Worm (Caenorhabditis elegans) whole organism, L4 larva: Measurements from ENCODE around the gene C07A9.10.

ENCODE experiments used
- Y48G9A.11 ChIP-seq: fragments of 200-800 bp; sonication (Bioruptor generic); IDR thresholded peaks from 2 replicates; pipeline ENCODE4 v1.3.6; 2022; ENCODE audit warnings: missing genetic modification reagents, missing genetic modification characterization, missing compliant biosample characterization
- aha-1 ChIP-seq: fragments of 150-350 bp; peaks from one replicate; lab custom pipeline; 2014; ENCODE audit warnings: missing biosample characterization, missing genetic modification characterization
- aly-2 ChIP-seq: sonication (generic microtip); optimal IDR thresholded peaks from 2 replicates; lab custom pipeline; 2018; ENCODE audit warnings: missing biosample characterization, missing genetic modification characterization
- ceh-20 ChIP-seq: fragments of 200-800 bp; sonication (Bioruptor generic); IDR thresholded peaks from 2 replicates; pipeline ENCODE4 v1.3.6; 2022; ENCODE audit warnings: missing genetic modification reagents, missing genetic modification characterization, missing compliant biosample characterization
- ctbp-1 ChIP-seq: fragments of 200-800 bp; sonication (Bioruptor generic); IDR thresholded peaks from 2 replicates; pipeline ENCODE4 v1.3.6; 2022; ENCODE audit warnings: missing genetic modification reagents, missing genetic modification characterization, missing compliant biosample characterization
- daf-16 ChIP-seq, 3 experiments: sonication (generic microtip); optimal IDR thresholded peaks; 2 replicates each; lab custom pipeline; 2016 to 2017; ENCODE audit warnings: missing genetic modification characterization in 3 of 3, missing genetic modification reagents in 3 of 3, mild to moderate bottlenecking in 2 of 3, missing compliant biosample characterization in 2 of 3, missing biosample characterization in 1 of 3, moderate library complexity in 1 of 3
- daf-19 ChIP-seq: fragments of 200-800 bp; sonication (Bioruptor generic); conservative IDR thresholded peaks from 2 replicates; pipeline ENCODE4 v1.3.6; 2022; ENCODE audit warnings: missing genetic modification characterization, missing compliant biosample characterization
- daf-8 ChIP-seq: fragments of 200-800 bp; sonication (Bioruptor generic); IDR thresholded peaks from 2 replicates; pipeline ENCODE4 v1.3.6; 2022; ENCODE audit warnings: missing genetic modification characterization, missing compliant biosample characterization
- dmd-6 ChIP-seq: fragments of 200-800 bp; sonication (Bioruptor generic); IDR thresholded peaks from 2 replicates; pipeline ENCODE4 v1.3.6; 2022; ENCODE audit warnings: missing genetic modification reagents, missing genetic modification characterization, missing compliant biosample characterization
- dpl-1 ChIP-seq: fragments of 150-350 bp; optimal IDR thresholded peaks from 2 replicates; lab custom pipeline; 2014; ENCODE audit warnings: missing biosample characterization, missing genetic modification reagents, missing genetic modification characterization
- dve-1 ChIP-seq: sonication (generic microtip); optimal IDR thresholded peaks from 2 replicates; lab custom pipeline; 2017; ENCODE audit warnings: antibody characterized with exemption, mild to moderate bottlenecking, missing genetic modification characterization, missing compliant biosample characterization; ENCODE audit not compliant: insufficient read depth
- hlh-11 ChIP-seq: fragments of 200-800 bp; sonication (Bioruptor generic); optimal IDR thresholded peaks from 2 replicates; lab custom pipeline; 2018; ENCODE audit warnings: mild to moderate bottlenecking, missing genetic modification characterization, missing compliant biosample characterization
- hlh-30 ChIP-seq: sonication (generic microtip); optimal IDR thresholded peaks from 2 replicates; lab custom pipeline; 2017; ENCODE audit warnings: antibody characterized with exemption, mild to moderate bottlenecking, missing genetic modification characterization, missing compliant biosample characterization; ENCODE audit not compliant: insufficient read depth
- hmg-1.1 ChIP-seq: fragments of 200-800 bp; sonication (Bioruptor generic); IDR thresholded peaks from 2 replicates; pipeline ENCODE4 v1.3.6; 2022; ENCODE audit warnings: missing genetic modification reagents, missing genetic modification characterization, missing compliant biosample characterization
- lin-1 ChIP-seq: fragments of 200-800 bp; sonication (Bioruptor generic); IDR thresholded peaks from 2 replicates; pipeline ENCODE4 v1.3.6; 2022; ENCODE audit warnings: missing genetic modification reagents, missing genetic modification characterization, missing compliant biosample characterization
- lsy-2 ChIP-seq, 2 experiments: fragments of 150-350 bp in 1 of 2; sonication (generic microtip) in 1 of 2; optimal IDR thresholded peaks; 2 replicates each; lab custom pipeline; 2014 to 2017; ENCODE audit warnings: missing biosample characterization in 2 of 2, missing genetic modification characterization in 2 of 2
- mdl-1 ChIP-seq, 2 experiments: fragments of 150-350 bp in 1 of 2; sonication (generic microtip) in 1 of 2; optimal IDR thresholded peaks; 2 replicates each; lab custom pipeline; 2014 to 2017; ENCODE audit warnings: missing biosample characterization in 2 of 2, missing genetic modification characterization in 2 of 2
- mdt-29 ChIP-seq: fragments of 200-800 bp; sonication (Bioruptor generic); IDR thresholded peaks from 2 replicates; pipeline ENCODE4 v1.3.6; 2022; ENCODE audit warnings: missing genetic modification reagents, missing genetic modification characterization, missing compliant biosample characterization
- mep-1 ChIP-seq: fragments of 150-350 bp; sonication (generic microtip); optimal IDR thresholded peaks from 3 replicates; lab custom pipeline; 2014; ENCODE audit warnings: missing biosample characterization, missing genetic modification characterization
- mes-2 ChIP-seq: sonication (generic microtip); optimal IDR thresholded peaks from 2 replicates; lab custom pipeline; 2016; ENCODE audit warnings: missing genotype, mild to moderate bottlenecking, missing genetic modification characterization, missing compliant biosample characterization; ENCODE audit not compliant: poor library complexity, severe bottlenecking
- mxl-2 ChIP-seq: fragments of 200-800 bp; sonication (Bioruptor generic); conservative IDR thresholded peaks from 2 replicates; pipeline ENCODE4 v1.3.6; 2022; ENCODE audit warnings: missing genetic modification reagents, missing genetic modification characterization, missing compliant biosample characterization
- mxl-3 ChIP-seq: fragments of 200-800 bp; sonication (Bioruptor generic); optimal IDR thresholded peaks from 2 replicates; lab custom pipeline; 2018; ENCODE audit warnings: mild to moderate bottlenecking, missing genetic modification characterization, missing compliant biosample characterization
- nhr-11 ChIP-seq: fragments of 150-350 bp; optimal IDR thresholded peaks from 2 replicates; lab custom pipeline; 2014; ENCODE audit warnings: missing biosample characterization, missing genetic modification characterization
- nhr-111 ChIP-seq: fragments of 200-800 bp; sonication (Bioruptor generic); optimal IDR thresholded peaks from 2 replicates; lab custom pipeline; 2018; ENCODE audit warnings: mild to moderate bottlenecking, missing genetic modification characterization, missing compliant biosample characterization
- nhr-28 ChIP-seq: fragments of 150-350 bp; optimal IDR thresholded peaks from 2 replicates; lab custom pipeline; 2014; ENCODE audit warnings: missing biosample characterization, missing genetic modification characterization
- nhr-41 ChIP-seq: fragments of 200-800 bp; sonication (Bioruptor generic); IDR thresholded peaks from 2 replicates; pipeline ENCODE4 v1.3.6; 2022; ENCODE audit warnings: missing genetic modification reagents, missing genetic modification characterization, missing compliant biosample characterization
- pqm-1 ChIP-seq: sonication (generic microtip); optimal IDR thresholded peaks from 2 replicates; lab custom pipeline; 2017; ENCODE audit warnings: missing biosample characterization, missing genetic modification characterization
- rbr-2 ChIP-seq: sonication (generic microtip); optimal IDR thresholded peaks from 2 replicates; lab custom pipeline; 2016; ENCODE audit warnings: missing genotype, missing genetic modification characterization, missing compliant biosample characterization
- sdz-12 ChIP-seq: fragments of 200-800 bp; sonication (Bioruptor generic); optimal IDR thresholded peaks from 2 replicates; lab custom pipeline; 2018; ENCODE audit warnings: mild to moderate bottlenecking, missing genetic modification characterization, missing compliant biosample characterization
- set-16 ChIP-seq: fragments of 200-800 bp; sonication (Bioruptor generic); IDR thresholded peaks from 2 replicates; pipeline ENCODE4 v1.3.6; 2022; ENCODE audit warnings: missing genetic modification reagents, missing genetic modification characterization, missing compliant biosample characterization
- tra-1 ChIP-seq: fragments of 200-800 bp; sonication (Bioruptor generic); IDR thresholded peaks from 2 replicates; pipeline ENCODE4 v1.3.6; 2022; ENCODE audit warnings: missing genetic modification reagents, missing genetic modification characterization, missing compliant biosample characterization
- unc-130 ChIP-seq: sonication (generic microtip); optimal IDR thresholded peaks from 2 replicates; lab custom pipeline; 2016; ENCODE audit warnings: missing genetic modification reagents, missing genetic modification characterization, missing compliant biosample characterization
- unc-62 ChIP-seq, 3 experiments: fragments of 150-350 bp in 1 of 3; sonication (generic microtip); optimal IDR thresholded peaks in 2 of 3; peaks in 1 of 3; 1 replicate in 1 of 3; 2 replicates in 2 of 3; lab custom pipeline; 2014 to 2017; ENCODE audit warnings: missing biosample characterization in 3 of 3, missing genetic modification characterization in 3 of 3, missing genetic modification reagents in 3 of 3, missing genotype in 1 of 3
- vab-7 ChIP-seq: fragments of 200-800 bp; sonication (Bioruptor generic); IDR thresholded peaks from 2 replicates; pipeline ENCODE4 v1.3.6; 2022; ENCODE audit warnings: missing genetic modification reagents, missing genetic modification characterization, missing compliant biosample characterization
- zag-1 ChIP-seq: fragments of 150-350 bp; optimal IDR thresholded peaks from 2 replicates; lab custom pipeline; 2014; ENCODE audit warnings: missing biosample characterization, missing genetic modification characterization
- zfp-2 ChIP-seq: sonication (generic microtip); optimal IDR thresholded peaks from 2 replicates; lab custom pipeline; 2016; ENCODE audit warnings: mild to moderate bottlenecking, missing genetic modification characterization, missing compliant biosample characterization
- ztf-11 ChIP-seq: fragments of 150-350 bp; optimal IDR thresholded peaks from 2 replicates; lab custom pipeline; 2014; ENCODE audit warnings: missing biosample characterization, missing genetic modification characterization

C07A9.10 gene

DNA sequence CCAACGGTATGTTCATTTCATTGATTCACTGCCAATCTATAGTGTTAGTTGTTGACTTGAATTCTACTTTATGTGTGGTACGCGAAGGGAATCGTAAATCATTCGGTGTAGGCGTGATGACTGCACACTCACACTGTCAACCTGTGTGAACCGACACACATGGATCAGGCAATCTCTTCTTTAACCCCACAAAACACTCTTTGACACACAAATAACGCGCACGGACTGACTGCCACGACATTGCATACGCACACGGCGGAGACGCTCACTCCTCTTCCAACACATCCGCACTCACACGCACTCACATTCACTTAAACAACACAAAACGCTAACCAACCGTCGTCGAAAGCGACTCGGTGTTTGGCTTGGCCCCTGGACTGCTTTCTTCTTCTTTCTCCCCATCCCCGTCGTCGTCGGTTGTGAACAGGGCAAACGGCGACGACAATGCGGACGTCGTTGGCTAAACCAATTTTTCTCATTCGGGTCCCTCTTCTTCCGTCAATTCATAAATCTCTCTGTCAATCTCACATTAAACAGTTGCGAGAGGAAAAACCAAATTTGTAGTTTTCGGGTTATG is 14.3 kb upstream of the C07A9.10 start (continued):
- TF ChIP-seq mxl-3 (GFP tag; lab: Kevin White, UChicago), result peak; percentile 27

DNA sequence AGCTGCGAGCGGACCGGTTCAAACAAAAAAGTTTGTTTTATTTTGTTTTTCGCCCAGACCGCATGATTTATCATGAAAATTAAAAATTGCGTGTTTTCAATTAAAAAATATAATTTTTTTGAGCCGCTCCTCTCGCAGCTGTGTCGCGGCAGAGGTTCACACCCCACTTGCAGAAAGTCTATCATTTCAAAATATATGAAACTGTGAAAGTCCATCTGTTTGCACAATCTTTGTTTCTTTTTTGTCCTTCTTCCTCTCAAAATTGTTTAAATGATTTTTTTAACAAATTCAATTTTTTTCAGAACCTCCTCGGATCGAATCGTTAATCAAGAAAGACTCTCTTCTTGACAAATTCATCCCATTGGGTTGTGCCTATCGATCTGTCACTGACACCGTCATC is 13.7 kb upstream of the C07A9.10 start, which contains the start of gene tlk-1:
tlk-1 (plus strand) TSS at position 301 of the 400 bp plus-strand sequence.
- no peak for TF ChIP-seq hlh-11
- no peak for TF ChIP-seq unc-62 (GFP tag; optimal IDR thresholded peaks at IDR 0.05 in 1 of 2; lab: Kevin White, UChicago)
- no peak for TF ChIP-seq unc-62 (tag; optimal IDR thresholded peaks at IDR 0.05; lab: Kevin White, UChicago)
- 0 out of 2 replicates have a peak, but pooled peaks have one; percentile 5 for TF ChIP-seq set-16

DNA sequence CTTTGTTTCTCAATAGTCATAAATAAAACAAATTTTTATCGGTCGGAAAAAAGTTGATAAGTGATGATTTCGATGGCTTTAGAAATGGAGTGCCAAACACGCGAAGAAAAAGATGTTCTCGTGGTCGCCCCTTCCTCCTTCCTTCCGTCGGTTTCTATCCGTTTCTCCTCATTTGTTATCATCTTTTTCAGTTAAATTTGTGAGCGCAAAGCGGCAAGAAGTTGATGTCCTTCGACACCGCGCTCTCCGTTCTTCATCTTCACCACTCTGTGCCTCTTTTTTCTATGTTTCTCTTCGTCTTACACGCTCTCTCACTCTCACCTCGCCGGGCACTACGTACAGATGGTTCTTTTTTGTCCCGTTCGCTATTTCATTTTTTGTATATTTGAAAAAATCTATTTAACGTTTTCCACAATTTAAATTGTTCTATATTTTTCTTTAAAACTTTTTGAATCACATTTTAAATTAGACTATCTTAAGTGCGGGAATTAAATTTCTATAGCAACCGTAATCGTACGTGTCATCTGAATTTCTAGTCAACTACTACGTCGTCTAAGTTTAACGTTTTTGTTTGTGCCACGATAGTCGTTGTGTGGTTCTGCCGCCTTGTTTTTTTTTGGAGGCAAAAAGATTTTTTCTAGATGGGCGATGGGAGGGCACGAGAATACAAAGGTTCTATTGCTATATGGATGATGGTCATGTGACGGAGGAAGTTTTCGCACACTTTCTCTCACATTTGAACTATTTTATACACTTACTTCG is 13.0 kb upstream of the C07A9.10 start:
- TF ChIP-seq unc-130 (GFP tag; lab: Kevin White, UChicago) (no peak), mdl-1 (tag; optimal IDR thresholded peaks at IDR 0.05; lab: Kevin White, UChicago) (peak; percentile 17 to 78), tra-1 (0 out of 2 replicates have a peak, but pooled peaks have one; percentile 40), hlh-30 (tag; lab: Kevin White, UChicago) (peak; percentile 65), dve-1 (peak; percentile 40), aha-1 (tag; lab: Kevin White, UChicago) (peak; percentile 80), lsy-2 (tag; optimal IDR thresholded peaks at IDR 0.05; lab: Kevin White, UChicago) (peak in 1 of 2 experiments; percentile 38), mxl-2 (no peak), nhr-111 (GFP tag; lab: Kevin White, UChicago) (no peak), unc-62 (GFP tag; optimal IDR thresholded peaks at IDR 0.05 in 1 of 2; lab: Kevin White, UChicago) (peak in 1 of 2 experiments; percentile 84), unc-62 (tag; optimal IDR thresholded peaks at IDR 0.05; lab: Kevin White, UChicago) (no peak), daf-19 (GFP tag; lab: Robert Waterston, UW) (no peak), hlh-11 (peak; percentile 58), pqm-1 (tag; lab: Kevin White, UChicago) (no peak), ztf-11 (tag; lab: Kevin White, UChicago) (no peak), hmg-1.1 (peak; percentile 57), ctbp-1 (GFP tag; lab: Robert Waterston, UW) (peak; percentile 71), dmd-6 (GFP tag; lab: Robert Waterston, UW) (peak; percentile 37), nhr-11 (tag; lab: Kevin White, UChicago) (peak; percentile 5), Y48G9A.11 (no peak), mxl-3 (GFP tag; lab: Kevin White, UChicago) (peak; percentile 77), nhr-28 (tag; lab: Kevin White, UChicago) (peak; percentile 52), vab-7 (GFP tag; lab: Robert Waterston, UW) (no peak), nhr-41 (GFP tag; lab: Robert Waterston, UW) (no peak), mes-2 (tag; lab: Kevin White, UChicago) (peak; percentile 41), mep-1 (tag; lab: Kevin White, UChicago) (peak; percentile 34), rbr-2 (peak; percentile 35)

DNA sequence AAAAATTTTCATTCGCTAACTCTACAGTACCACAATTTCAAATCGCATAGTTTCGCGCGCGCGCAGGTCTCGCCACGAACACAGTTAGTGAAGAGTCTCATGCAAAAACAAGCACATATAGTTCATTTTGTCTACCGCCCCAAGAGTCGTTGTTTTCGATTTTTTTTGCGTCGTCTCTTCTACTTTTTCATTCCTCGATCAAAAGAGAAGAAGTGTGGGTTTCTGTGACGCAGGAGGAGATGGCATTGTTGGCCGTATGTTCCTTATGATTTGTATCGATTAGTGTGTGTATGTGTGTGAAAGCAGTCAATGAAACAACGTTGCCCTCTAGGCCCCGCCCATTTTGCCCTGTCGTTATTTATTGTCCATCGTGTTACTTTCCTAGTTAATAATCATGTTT is 12.0 kb upstream of the C07A9.10 start:
- peak; percentile 44 for TF ChIP-seq mxl-3 (GFP tag; lab: Kevin White, UChicago)
- peak in 1 of 2 experiments; percentile 87 for TF ChIP-seq unc-62 (GFP tag; optimal IDR thresholded peaks at IDR 0.05 in 1 of 2; lab: Kevin White, UChicago)
- TF ChIP-seq unc-62 (tag; optimal IDR thresholded peaks at IDR 0.05; lab: Kevin White, UChicago), result no peak
- TF ChIP-seq nhr-28 (tag; lab: Kevin White, UChicago), result peak; percentile 5
- TF ChIP-seq hlh-30 (tag; lab: Kevin White, UChicago), result peak; percentile 48
- no peak for TF ChIP-seq unc-130 (GFP tag; lab: Kevin White, UChicago)
- no peak for TF ChIP-seq mdt-29 (GFP tag; lab: Robert Waterston, UW)

DNA sequence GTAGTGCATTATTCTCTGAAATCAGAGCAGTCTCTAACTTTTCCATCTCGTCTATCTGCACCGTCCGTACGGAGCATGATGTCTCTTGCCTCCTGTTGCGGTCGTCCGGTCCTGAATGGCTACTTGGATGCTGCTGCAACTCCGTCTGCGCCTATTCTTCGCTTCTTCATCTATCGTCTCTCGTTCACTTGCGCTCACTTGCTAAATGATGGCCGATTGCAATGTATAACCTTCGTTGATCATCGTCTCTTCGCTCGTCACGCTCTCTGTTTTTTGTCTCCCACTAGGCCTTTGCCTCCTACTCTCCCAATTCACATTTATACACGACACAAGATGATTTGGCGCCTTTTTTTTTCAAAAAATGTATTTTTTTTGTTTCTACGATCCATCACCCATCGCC is 11.5 kb upstream of the C07A9.10 start:
- TF ChIP-seq zfp-2 (tag; lab: Kevin White, UChicago), result no peak
- no peak for TF ChIP-seq zag-1 (tag; lab: Kevin White, UChicago)
- peak; percentile 78 for TF ChIP-seq hlh-11
- peak; percentile 59 for TF ChIP-seq nhr-28 (tag; lab: Kevin White, UChicago)
- no peak for TF ChIP-seq daf-16 (GFP tag; optimal IDR thresholded peaks at IDR 0.05; lab: Kevin White, UChicago)
- peak; percentile 36 for TF ChIP-seq daf-16 (tag; optimal IDR thresholded peaks at IDR 0.05; lab: Kevin White, UChicago)
- no peak for TF ChIP-seq sdz-12 (GFP tag; lab: Kevin White, UChicago)
- TF ChIP-seq lin-1 (GFP tag; lab: Robert Waterston, UW), result no peak
- TF ChIP-seq ceh-20 (GFP tag; lab: Robert Waterston, UW), result peak; percentile 63
- TF ChIP-seq dmd-6 (GFP tag; lab: Robert Waterston, UW), result peak; percentile 57; the same call in 1 of the 2 replicates
- TF ChIP-seq mes-2 (tag; lab: Kevin White, UChicago), result peak; percentile 73
- TF ChIP-seq daf-8 (GFP tag; lab: Robert Waterston, UW), result no peak
- no peak for TF ChIP-seq aly-2 (tag; lab: Kevin White, UChicago)
- TF ChIP-seq dpl-1 (GFP tag; lab: Kevin White, UChicago), result peak; percentile 29
- TF ChIP-seq mxl-2, result no peak
